Worm (Caenorhabditis elegans) whole organism, dauer: ENCODE measurements around the gene F56B3.9.
"Not testable (repeated sequence)": the region's sequence is repeated elsewhere in the genome, so short reads cannot be mapped to it uniquely, and the experiment has no call there.

Source experiments
- unc-62 ChIP-seq: sonication (generic microtip); optimal IDR thresholded peaks from 2 replicates; lab custom pipeline; 2017; ENCODE audit warnings: missing biosample characterization, missing genetic modification reagents, missing genetic modification characterization

The F56B3.9 gene

DNA sequence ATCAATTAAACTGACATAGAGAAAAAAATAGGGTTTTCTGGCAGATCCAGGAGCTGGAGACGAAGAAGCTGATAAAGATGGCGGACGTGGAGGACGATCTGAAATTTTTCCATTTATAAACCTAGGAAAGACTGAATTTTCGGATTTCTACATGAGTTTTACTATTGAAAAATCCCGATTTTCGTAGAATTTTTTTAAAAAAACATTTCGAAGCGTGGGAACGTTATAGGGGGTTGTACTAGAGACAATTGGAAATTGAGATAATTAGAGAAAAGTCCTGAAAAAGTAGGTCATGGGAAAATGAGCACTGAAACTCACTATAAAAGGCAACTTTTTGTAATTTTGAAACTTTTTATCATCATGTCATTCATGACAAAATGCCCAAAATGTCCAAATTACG, at the start of gene F56B3.9:
F56B3.9 (plus strand) TSS at position 301 of the 400 bp plus-strand sequence.
- TF ChIP-seq unc-62 (GFP tag; lab: Kevin White, UChicago), result not testable (repeated sequence)

DNA sequence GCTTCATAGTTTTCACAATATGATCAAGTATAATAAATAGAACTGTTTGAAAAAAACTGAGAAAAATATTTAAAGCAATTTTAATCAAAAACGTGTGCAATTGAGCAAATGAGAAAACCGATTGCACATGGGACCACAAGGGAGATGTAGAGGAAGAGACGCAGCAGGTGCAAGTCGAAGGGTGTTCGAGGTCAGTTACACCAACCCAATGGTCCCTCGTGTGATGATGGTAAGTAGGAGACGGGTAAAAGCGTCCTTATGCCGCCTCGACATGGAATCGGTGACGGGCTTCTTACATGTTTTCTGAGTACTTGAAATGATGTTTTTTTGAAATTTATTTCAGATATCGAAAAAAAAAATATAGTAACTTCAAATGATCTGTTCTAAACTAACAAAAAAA, 43.1 kb upstream of the F56B3.9 start, which contains the start of gene Y55F3C.9:
Y55F3C.9 (minus strand) TSS at position 101 of the 400 bp plus-strand sequence.
- TF ChIP-seq unc-62 (GFP tag; lab: Kevin White, UChicago), result no peak

DNA sequence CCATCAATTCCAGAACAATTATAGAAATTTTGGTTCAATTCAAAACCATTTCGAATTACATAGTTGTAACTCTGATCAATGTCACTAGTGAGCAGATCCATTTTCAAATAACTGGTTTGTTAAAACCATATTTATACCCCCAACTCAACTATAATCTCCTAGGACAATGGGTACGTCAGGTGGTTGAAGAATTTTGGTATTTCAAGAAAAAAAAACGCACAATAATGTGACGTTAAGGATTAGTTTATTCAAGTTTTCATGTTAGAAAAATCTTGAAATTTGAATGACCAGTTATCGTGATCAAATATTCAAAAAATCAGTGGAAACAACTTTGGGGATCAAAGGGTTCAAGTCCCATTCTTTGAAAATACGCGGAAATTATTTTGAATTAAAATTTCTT, 40.2 kb upstream of the F56B3.9 start, which contains the start of gene srt-24:
srt-24 (minus strand) TSS at position 101 of the 400 bp plus-strand sequence.
- no peak for TF ChIP-seq unc-62 (GFP tag; lab: Kevin White, UChicago)

DNA sequence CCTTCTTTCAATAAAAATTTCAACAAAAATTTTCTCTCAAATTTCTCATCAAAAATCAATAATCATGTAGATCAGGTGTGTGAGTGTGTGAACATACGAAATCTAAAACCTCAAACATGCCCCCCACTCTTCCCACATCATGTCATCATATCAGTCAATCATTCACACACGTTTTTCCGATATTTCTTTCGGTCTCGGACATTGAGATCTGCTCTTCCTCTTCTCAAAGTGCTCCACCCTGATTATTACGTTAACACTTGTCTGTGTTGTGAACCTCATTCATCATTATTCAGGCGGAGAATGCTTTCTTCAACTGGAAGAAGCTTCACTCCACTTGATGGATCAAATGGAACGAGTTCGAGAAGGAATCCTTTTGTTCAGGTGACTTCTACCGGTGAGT, 34.7 kb upstream of the F56B3.9 start, which contains the start of gene kvs-5:
kvs-5 (plus strand) TSS at position 301 of the 400 bp plus-strand sequence.
- TF ChIP-seq unc-62 (GFP tag; lab: Kevin White, UChicago), result no peak

DNA sequence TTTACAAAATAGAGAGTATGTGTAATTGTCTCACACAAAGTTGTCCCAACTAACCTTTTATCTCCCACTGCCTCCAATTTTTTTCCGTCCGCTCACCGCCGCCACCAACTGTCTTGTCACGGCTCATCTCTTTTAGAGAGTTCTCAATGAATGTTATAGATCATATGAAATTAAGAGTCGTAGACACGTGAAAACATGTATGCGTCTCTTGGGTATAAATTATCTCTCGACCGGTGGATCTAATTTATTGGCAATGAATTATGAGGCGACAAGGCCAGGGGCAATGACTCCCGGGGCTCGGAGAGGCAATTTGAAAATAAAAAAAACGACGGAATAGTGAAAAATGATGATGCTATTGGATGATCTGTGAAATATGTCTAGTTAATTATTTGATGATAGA, 30.5 kb upstream of the F56B3.9 start:
- TF ChIP-seq unc-62 (GFP tag; lab: Kevin White, UChicago), result no peak

DNA sequence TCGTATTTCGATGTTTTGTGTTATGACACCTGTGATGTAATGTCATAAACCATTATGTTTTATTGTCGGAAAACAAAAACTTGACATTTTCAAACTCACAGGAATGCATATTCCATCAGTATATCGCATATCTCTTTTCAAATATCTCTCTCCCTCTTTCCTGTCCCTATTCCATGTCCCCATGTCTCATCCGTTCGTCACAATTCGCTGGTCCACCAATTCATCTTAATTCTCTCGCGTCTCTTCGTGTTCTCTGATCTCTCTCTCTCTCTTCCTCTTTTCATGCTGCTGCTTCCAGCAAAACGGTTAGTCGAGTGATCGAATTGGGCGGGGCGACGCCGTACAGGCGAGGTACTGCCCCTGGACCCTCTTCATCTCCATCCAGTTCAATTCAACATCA, 29.3 kb upstream of the F56B3.9 start:
- no peak for TF ChIP-seq unc-62 (GFP tag; lab: Kevin White, UChicago)

DNA sequence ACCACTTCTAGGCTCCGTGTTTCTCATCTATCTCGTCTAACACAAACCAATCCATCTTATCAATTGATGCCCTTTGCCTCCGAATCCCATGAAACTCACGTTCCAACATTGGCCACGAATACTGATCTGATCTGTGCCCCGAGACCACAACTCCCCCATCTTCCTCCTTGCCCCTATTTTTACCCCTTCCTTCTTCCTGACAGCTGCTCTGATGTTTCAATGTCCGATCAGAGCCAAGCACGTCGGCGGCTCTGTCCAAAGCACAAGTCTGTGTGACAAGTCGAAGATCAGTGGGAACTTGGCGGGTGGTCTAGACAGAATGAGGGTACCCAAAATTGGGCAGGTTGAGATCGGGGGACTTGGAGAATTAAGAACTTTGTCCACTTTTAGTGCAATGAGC, 24.8 kb upstream of the F56B3.9 start:
- no peak for TF ChIP-seq unc-62 (GFP tag; lab: Kevin White, UChicago)

DNA sequence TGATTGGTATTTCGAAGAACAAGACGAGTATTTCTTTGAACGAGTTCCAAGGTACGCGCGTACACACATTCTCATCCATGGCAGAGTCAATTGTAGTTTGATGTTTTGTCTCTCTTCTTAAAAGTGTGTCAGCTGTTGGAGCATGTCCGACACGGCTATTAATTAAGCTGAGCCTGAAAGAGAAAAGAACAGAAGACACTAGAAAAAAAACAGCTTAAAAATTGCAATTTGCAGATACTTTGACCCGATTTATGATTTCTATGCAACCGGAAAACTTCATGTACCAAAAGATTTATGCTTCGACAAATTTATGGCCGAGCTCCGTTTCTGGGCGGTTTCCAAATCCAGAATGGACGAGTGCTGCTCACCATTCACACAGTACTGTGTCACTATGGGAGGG, 21.6 kb upstream of the F56B3.9 start:
- no peak for TF ChIP-seq unc-62 (GFP tag; lab: Kevin White, UChicago)

DNA sequence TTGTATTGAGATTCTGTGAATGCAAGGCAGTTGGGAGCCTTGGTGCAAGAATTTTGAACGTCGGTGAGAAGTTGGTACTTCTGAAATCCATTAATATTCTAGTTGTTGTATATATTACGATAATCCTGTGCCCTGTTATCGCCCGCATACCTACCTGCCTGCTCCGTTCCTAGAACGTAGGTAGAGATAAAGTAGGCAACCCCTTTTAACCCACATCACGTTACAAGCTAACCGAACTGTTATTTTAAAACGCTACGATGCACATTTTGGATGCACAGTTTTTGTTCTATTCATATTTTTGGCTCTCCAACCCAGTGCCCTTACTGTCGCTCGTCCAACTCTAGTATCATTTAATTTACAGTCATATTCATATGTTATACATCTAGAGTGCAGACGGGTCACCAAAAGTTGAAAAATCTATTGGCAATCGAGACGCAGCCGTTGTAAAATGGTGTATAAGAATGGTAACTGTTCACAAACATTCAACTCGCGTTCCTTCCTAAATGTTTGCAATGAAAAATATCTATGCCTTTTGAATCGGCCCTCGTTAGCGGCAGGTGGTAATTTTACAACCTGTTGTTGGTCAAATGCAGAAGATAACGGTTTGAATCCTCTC, 16.7 kb upstream of the F56B3.9 start:
- TF ChIP-seq unc-62 (GFP tag; lab: Kevin White, UChicago), result no peak

DNA sequence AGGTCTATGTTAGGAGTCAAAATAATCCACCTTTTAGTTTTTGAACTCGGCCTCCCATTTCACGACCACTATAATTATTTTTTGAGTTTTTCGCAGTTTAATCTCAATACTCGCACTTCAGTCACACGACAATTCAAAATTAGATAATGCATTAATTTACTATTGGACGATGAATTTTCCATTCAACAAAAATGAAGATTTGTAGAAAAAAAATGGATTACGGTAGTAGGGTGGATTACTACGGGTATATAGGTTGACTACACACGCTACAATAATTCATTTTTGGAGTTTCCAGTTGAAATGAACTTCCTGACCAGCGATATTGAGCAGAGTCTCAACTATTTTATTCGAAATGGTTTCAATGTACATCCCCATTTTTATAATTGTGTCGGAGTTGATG, 14.7 kb upstream of the F56B3.9 start, which contains the start of gene srt-23:
srt-23 (plus strand) TSS at position 301 of the 400 bp plus-strand sequence.
- no peak for TF ChIP-seq unc-62 (GFP tag; lab: Kevin White, UChicago)

DNA sequence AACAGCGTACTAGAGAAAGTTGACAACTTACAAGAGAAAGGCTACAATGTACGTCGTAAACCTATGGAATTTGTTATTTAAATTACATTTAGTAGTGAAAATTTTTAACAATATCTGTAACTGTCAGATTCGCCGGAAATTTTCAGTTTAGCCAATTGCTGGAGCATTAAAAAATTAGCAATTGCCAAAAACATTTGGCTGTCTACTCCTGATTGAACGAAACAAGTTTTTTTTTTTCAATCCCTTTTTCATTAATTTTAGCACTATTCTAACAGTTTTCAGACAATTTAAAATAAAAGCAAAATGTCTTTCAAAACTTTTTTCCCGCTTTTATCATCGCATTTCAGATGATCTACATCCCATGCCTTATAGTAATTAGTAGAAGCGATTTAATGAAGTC, 14.2 kb upstream of the F56B3.9 start:
- no peak for TF ChIP-seq unc-62 (GFP tag; lab: Kevin White, UChicago)

DNA sequence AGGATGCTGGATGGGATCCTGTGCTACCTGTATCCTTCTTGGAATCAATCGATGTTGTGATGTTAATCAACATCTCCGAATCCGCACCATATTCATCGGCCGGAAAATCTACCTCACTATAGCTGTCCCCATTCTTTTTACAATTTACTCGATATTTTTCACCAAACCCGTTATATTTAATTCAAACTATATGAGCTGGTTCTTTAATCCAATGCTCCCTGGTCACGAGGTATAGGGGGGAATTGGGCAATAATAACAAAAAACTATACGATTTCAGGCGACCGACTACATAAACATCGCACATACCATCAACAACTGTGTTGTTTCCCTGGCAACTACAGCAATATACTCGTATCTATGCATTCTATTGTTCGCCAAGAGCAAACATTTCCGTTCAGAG, 13.6 kb upstream of the F56B3.9 start:
- TF ChIP-seq unc-62 (GFP tag; lab: Kevin White, UChicago), result no peak

DNA sequence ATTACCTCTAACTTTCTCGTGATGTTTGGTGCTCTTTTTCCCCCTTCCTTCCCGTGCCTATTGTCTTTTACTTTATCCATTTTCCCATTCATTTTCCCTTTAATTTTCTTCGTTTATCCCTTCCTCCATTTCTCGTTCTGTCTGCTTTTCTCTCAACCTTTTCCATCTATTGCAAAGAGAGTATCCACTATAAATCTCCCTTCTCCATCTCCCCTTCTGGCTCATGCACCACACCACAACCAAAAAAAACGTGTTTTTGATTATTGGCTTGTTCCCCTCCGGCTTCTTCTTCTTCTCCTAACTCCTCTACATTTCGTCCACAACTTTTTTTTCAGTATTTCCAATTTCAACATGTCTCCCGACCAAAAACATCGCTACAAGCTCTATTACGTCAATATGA, 10.9 kb upstream of the F56B3.9 start, which contains the start of gene gst-40:
gst-40 (plus strand) TSS at position 236 of the 400 bp plus-strand sequence.
- TF ChIP-seq unc-62 (GFP tag; lab: Kevin White, UChicago), result no peak

DNA sequence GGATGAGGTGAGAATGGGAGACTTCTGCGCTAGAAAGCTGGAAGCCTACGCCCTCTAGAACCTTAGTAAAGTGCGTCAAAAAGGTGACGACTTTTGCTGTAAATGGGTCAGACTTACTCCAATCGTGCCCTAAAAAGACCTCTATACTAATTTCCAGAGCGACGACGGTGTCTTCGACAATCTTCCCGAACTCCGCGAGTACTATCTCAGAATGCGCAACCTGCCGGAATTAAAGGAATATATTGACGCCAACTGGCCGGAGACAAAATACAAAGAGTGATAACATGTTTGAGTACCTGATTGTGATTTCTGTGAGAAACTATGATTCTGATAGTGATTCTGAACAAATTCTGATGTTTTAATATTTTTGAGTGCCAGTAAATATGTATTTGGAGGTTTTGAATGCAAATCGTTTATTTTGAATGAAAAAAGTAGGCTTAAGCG, 9.1 kb upstream of the F56B3.9 start:
- no peak for TF ChIP-seq unc-62 (GFP tag; lab: Kevin White, UChicago)

DNA sequence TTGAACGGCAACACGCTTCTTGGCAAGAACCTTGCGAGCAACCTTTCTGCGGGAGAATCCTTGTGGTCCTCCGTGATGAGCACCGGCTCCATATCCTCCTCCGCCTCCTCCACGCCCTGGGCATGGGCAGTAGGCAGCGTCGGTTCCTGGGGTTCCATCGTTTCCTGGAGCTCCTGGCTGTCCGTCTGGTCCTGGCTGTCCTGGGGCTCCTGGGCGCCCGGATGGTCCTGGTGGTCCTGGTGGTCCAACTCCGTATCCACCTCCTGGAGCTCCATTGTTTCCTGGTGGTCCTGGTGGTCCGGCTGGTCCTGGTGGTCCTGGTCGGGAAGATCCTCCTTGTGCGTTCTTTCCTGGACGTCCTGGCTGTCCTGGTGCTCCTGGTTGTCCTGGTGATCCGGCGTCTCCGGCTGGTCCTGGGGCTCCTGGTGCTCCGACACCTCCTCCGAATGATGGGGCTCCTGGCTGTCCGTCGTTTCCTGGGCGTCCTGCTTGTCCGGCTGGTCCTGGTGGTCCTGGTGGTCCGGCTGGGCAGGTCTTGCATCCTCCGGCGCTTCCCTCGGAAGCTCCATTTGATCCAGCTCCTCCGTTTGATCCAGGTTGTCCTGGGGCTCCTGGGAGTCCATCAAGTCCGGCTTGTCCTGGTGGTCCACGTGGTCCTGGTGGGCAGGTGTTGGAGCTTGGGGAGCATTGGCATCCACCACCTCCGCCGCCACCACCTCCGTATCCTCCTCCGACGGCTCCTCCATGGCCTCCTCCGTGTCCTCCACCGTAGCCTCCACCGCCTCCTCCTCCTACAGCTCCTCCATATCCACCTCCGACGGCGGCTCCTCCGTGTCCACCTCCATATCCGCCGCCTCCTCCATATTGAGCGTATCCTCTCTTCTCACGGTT, 8.4 kb upstream of the F56B3.9 start:
- TF ChIP-seq unc-62 (GFP tag; lab: Kevin White, UChicago), result no peak
